Worm (Caenorhabditis elegans) whole organism, L1 larva: ENCODE results near the gene pas-2.

ENCODE experiments used
- ama-1 ChIP-seq: fragments of 150-350 bp; optimal IDR thresholded peaks from 2 replicates; lab custom pipeline; 2014
- dpl-1 ChIP-seq, 3 experiments: fragments of 150-350 bp in 2 of 3; sonication (generic microtip) in 1 of 3; optimal IDR thresholded peaks; 2 replicates each; lab custom pipeline; 2014 to 2017; ENCODE audit warnings: missing biosample characterization in 3 of 3, missing genetic modification characterization in 3 of 3, missing genetic modification reagents in 3 of 3
- fos-1 ChIP-seq: fragments of 150-350 bp; optimal IDR thresholded peaks from 2 replicates; lab custom pipeline; 2014; ENCODE audit warnings: missing biosample characterization, missing genetic modification characterization
- jun-1 ChIP-seq: fragments of 150-350 bp; optimal IDR thresholded peaks from 2 replicates; lab custom pipeline; 2014; ENCODE audit warnings: missing biosample characterization, missing genetic modification reagents, missing genetic modification characterization
- lin-15B ChIP-seq: fragments of 150-350 bp; sonication (generic microtip); optimal IDR thresholded peaks from 3 replicates; lab custom pipeline; 2014; ENCODE audit warnings: missing biosample characterization, missing genetic modification characterization
- nhr-11 ChIP-seq: fragments of 150-350 bp; optimal IDR thresholded peaks from 2 replicates; lab custom pipeline; 2014; ENCODE audit warnings: missing biosample characterization, missing genetic modification characterization
- nhr-12 ChIP-seq: sonication (generic microtip); optimal IDR thresholded peaks from 2 replicates; lab custom pipeline; 2017; ENCODE audit warnings: missing biosample characterization, missing genetic modification characterization
- swsn-7 ChIP-seq: sonication (generic microtip); optimal IDR thresholded peaks from 2 replicates; lab custom pipeline; 2016; ENCODE audit warnings: missing genetic modification characterization, missing compliant biosample characterization

ce11 chrV:10760839-10761238 is 9.3 kb upstream of the pas-2 start:
- TF ChIP-seq swsn-7 (no peak), fos-1 (no peak), nhr-12 (tag; lab: Kevin White, UChicago) (no peak), lin-15B (no peak), nhr-11 (tag; lab: Kevin White, UChicago) (no peak), dpl-1 (GFP tag; optimal IDR thresholded peaks at IDR 0.05; lab: Kevin White, UChicago) (no peak), ama-1 (lab: Kevin White, UChicago) (no peak), jun-1 (tag; lab: Kevin White, UChicago) (no peak)
